Fruit fly (Drosophila melanogaster): ENCODE data around the gene bel.

DNA sequence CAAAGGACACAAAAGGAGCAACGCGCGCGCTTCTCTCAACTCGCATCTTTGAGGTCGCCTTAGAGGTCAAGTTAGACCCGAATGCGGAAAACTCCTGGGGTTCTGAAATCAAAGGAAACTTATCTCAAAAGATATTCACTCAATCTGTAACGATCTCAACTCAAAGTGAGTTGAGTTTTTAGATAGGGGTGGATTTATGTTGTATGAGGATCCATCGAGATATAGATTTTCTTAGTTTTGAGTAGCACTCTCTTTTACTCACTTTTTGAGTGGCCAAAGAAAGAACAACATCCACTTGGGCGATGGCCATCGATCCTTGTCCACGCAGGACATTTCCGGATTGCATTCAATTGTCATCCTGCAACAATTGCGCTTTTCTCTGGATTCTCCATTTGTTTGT is 20.1 kb upstream of the bel start:
- TF ChIP-seq Mio (GFP tag; optimal IDR thresholded peaks at IDR 0.05) = no peak
- TF ChIP-seq GATAd (GFP tag; optimal IDR thresholded peaks at IDR 0.05) = no peak
- no peak for TF ChIP-seq Dif (GFP tag; optimal IDR thresholded peaks at IDR 0.05; ENCODE audit: partially characterized antibody)
- no peak for TF ChIP-seq br (GFP tag; optimal IDR thresholded peaks at IDR 0.05)
- no peak for TF ChIP-seq lola (GFP tag; optimal IDR thresholded peaks at IDR 0.05)

All from whole organism, wandering third instar larva.